Fruit fly (Drosophila melanogaster) whole organism, wandering third instar larva: ENCODE results near the gene CG2278.

Source experiments
- Abd-B ChIP-seq: fragments of >200 bp; optimal IDR thresholded peaks from 2 replicates; lab custom pipeline; 2017; ENCODE audit warnings: missing biosample characterization, missing genetic modification characterization
- CG32264 ChIP-seq: fragments of 200-800 bp; sonication (Bioruptor generic); optimal IDR thresholded peaks from 2 replicates; lab custom pipeline; 2016; ENCODE audit warnings: missing biosample characterization, missing genetic modification characterization
- CG9705 ChIP-seq: fragments of 200-800 bp; sonication (Bioruptor generic); optimal IDR thresholded peaks from 2 replicates; lab custom pipeline; 2018; ENCODE audit warnings: missing biosample characterization, mild to moderate bottlenecking, missing genetic modification characterization
- CrebA ChIP-seq: fragments of 200-800 bp; sonication (Bioruptor generic); optimal IDR thresholded peaks from 2 replicates; lab custom pipeline; 2016; ENCODE audit warnings: missing biosample characterization, mild to moderate bottlenecking, missing genetic modification characterization, borderline replicate concordance
- Dfd ChIP-seq: fragments of >200 bp; optimal IDR thresholded peaks from 2 replicates; lab custom pipeline; 2017; ENCODE audit warnings: missing biosample characterization, missing genetic modification characterization
- Dif ChIP-seq: fragments of 200-275, 200-300 bp; sonication (Bioruptor generic); optimal IDR thresholded peaks from 2 replicates; lab custom pipeline; 2018; ENCODE audit warnings: missing biosample characterization, missing genetic modification characterization; ENCODE audit not compliant: partially characterized antibody
- GATAd ChIP-seq: sonication (Bioruptor generic); optimal IDR thresholded peaks from 2 replicates; lab custom pipeline; 2016; ENCODE audit warnings: missing biosample characterization, missing genetic modification characterization
- HLH106 ChIP-seq: fragments of 200-800 bp; optimal IDR thresholded peaks from 3 replicates; lab custom pipeline; 2019; ENCODE audit warnings: missing biosample characterization, mild to moderate bottlenecking, missing genetic modification characterization, moderate library complexity
- Hnf4 ChIP-seq: fragments of 200-800 bp; sonication (Bioruptor generic); optimal IDR thresholded peaks from 2 replicates; lab custom pipeline; 2016; ENCODE audit warnings: missing biosample characterization, mild to moderate bottlenecking, missing genetic modification characterization
- Hr78 ChIP-seq: fragments of >200 bp; optimal IDR thresholded peaks from 2 replicates; lab custom pipeline; 2017; ENCODE audit warnings: missing biosample characterization, missing genetic modification characterization
- Hr83 ChIP-seq: fragments of 200-300 bp; sonication (Bioruptor generic); optimal IDR thresholded peaks from 2 replicates; lab custom pipeline; 2016; ENCODE audit warnings: missing biosample characterization, mild to moderate bottlenecking, missing genetic modification characterization, moderate library complexity; ENCODE audit not compliant: poor library complexity, severe bottlenecking
- Jra ChIP-seq: sonication (Bioruptor generic); optimal IDR thresholded peaks from 2 replicates; lab custom pipeline; 2016; ENCODE audit warnings: missing biosample characterization, missing genetic modification characterization
- Mio ChIP-seq: sonication (Bioruptor generic); optimal IDR thresholded peaks from 2 replicates; lab custom pipeline; 2016; ENCODE audit warnings: missing biosample characterization, missing genetic modification characterization
- Myc ChIP-seq: fragments of >200 bp; optimal IDR thresholded peaks from 2 replicates; lab custom pipeline; 2017
- N ChIP-seq: fragments of >200 bp; optimal IDR thresholded peaks from 2 replicates; lab custom pipeline; 2018; ENCODE audit warnings: missing biosample characterization, missing external identifiers, missing genetic modification characterization
- OdsH ChIP-seq: fragments of 200-800 bp; sonication (Bioruptor generic); optimal IDR thresholded peaks from 2 replicates; lab custom pipeline; 2016; ENCODE audit warnings: missing biosample characterization, mild to moderate bottlenecking, missing genetic modification characterization
- Rel ChIP-seq, 2 experiments: fragments of 200-800 bp; sonication (Bioruptor generic) in 1 of 2; optimal IDR thresholded peaks; 2 replicates in 1 of 2; 3 replicates in 1 of 2; lab custom pipeline; 2016 to 2019; ENCODE audit warnings: mild to moderate bottlenecking in 2 of 2, missing biosample characterization in 2 of 2, missing genetic modification characterization in 2 of 2, moderate library complexity in 1 of 2
- Sp1 ChIP-seq: fragments of 200-800 bp; sonication (Bioruptor generic); optimal IDR thresholded peaks from 3 replicates; lab custom pipeline; 2019; ENCODE audit warnings: missing biosample characterization, mild to moderate bottlenecking, missing genetic modification characterization, moderate library complexity
- Vsx2 ChIP-seq: fragments of 200-300, 225-300 bp; sonication (Bioruptor generic); optimal IDR thresholded peaks from 2 replicates; lab custom pipeline; 2018; ENCODE audit warnings: missing biosample characterization, missing genetic modification characterization; ENCODE audit not compliant: partially characterized antibody
- br ChIP-seq: fragments of 200-800 bp; sonication (Bioruptor generic); optimal IDR thresholded peaks from 2 replicates; lab custom pipeline; 2016; ENCODE audit warnings: missing biosample characterization, missing genetic modification characterization
- brk ChIP-seq: fragments of 200-800 bp; sonication (Bioruptor generic); optimal IDR thresholded peaks from 2 replicates; lab custom pipeline; 2016; ENCODE audit warnings: missing biosample characterization, mild to moderate bottlenecking, missing genetic modification characterization
- dl ChIP-seq, 2 experiments: fragments of 175-275, 200-275 bp in 1 of 2; fragments of 200-275 bp in 1 of 2; sonication (Bioruptor generic); optimal IDR thresholded peaks; lab custom pipeline; 2018; ENCODE audit warnings: mild to moderate bottlenecking in 2 of 2, missing biosample characterization in 2 of 2, missing genetic modification characterization in 2 of 2, moderate library complexity in 2 of 2; ENCODE audit not compliant: partially characterized antibody in 2 of 2, insufficient read depth in 1 of 2
- dmrt93B ChIP-seq: fragments of 200-800 bp; sonication (Bioruptor generic); optimal IDR thresholded peaks from 2 replicates; lab custom pipeline; 2018; ENCODE audit warnings: missing biosample characterization, mild to moderate bottlenecking, missing genetic modification characterization
- dsf ChIP-seq: sonication (Bioruptor generic); optimal IDR thresholded peaks from 2 replicates; lab custom pipeline; 2016; ENCODE audit warnings: missing biosample characterization, missing genetic modification characterization, borderline replicate concordance
- ey ChIP-seq: fragments of 200-800 bp; sonication (Bioruptor generic); optimal IDR thresholded peaks from 2 replicates; lab custom pipeline; 2016; ENCODE audit warnings: missing biosample characterization, missing genetic modification characterization
- foxo ChIP-seq, 2 experiments: fragments of 200-800 bp; sonication (Bioruptor generic); optimal IDR thresholded peaks; 2 replicates in 1 of 2; 3 replicates in 1 of 2; lab custom pipeline; 2016 to 2017; ENCODE audit warnings: missing biosample characterization in 2 of 2, missing genetic modification characterization in 2 of 2
- fru ChIP-seq: fragments of 200-800 bp; sonication (Bioruptor generic); optimal IDR thresholded peaks from 3 replicates; lab custom pipeline; 2016; ENCODE audit warnings: missing biosample characterization, mild to moderate bottlenecking, missing genetic modification characterization
- h ChIP-seq: fragments of 200-800 bp; sonication (Bioruptor generic); optimal IDR thresholded peaks from 3 replicates; lab custom pipeline; 2016; ENCODE audit warnings: missing biosample characterization, mild to moderate bottlenecking, missing genetic modification characterization
- jim ChIP-seq: fragments of 175-275, 200-325 bp; sonication (Bioruptor generic); optimal IDR thresholded peaks from 2 replicates; lab custom pipeline; 2016; ENCODE audit warnings: missing biosample characterization, mild to moderate bottlenecking, missing genetic modification characterization
- lola ChIP-seq: fragments of >200 bp; optimal IDR thresholded peaks from 2 replicates; lab custom pipeline; 2017; ENCODE audit warnings: missing biosample characterization, missing genetic modification characterization
- pan ChIP-seq: fragments of >200 bp; optimal IDR thresholded peaks from 2 replicates; lab custom pipeline; 2017
- psq ChIP-seq: fragments of 200-800 bp; sonication (Bioruptor generic); optimal IDR thresholded peaks from 3 replicates; lab custom pipeline; 2017; ENCODE audit warnings: missing biosample characterization, mild to moderate bottlenecking, missing genetic modification characterization, moderate library complexity
- rgr ChIP-seq: fragments of 200-800 bp; sonication (Bioruptor generic); optimal IDR thresholded peaks from 3 replicates; lab custom pipeline; 2016; ENCODE audit warnings: missing biosample characterization, mild to moderate bottlenecking, missing genetic modification characterization
- sage ChIP-seq: fragments of 200-800 bp; sonication (Bioruptor generic); optimal IDR thresholded peaks from 2 replicates; lab custom pipeline; 2016; ENCODE audit warnings: missing biosample characterization, mild to moderate bottlenecking, missing genetic modification characterization
- sv ChIP-seq: fragments of 200-800 bp; sonication (Bioruptor generic); optimal IDR thresholded peaks from 3 replicates; lab custom pipeline; 2016; ENCODE audit warnings: missing biosample characterization, missing genetic modification characterization
- tai ChIP-seq: sonication (Bioruptor generic); optimal IDR thresholded peaks from 2 replicates; lab custom pipeline; 2016; ENCODE audit warnings: missing biosample characterization, missing genetic modification characterization
- usp ChIP-seq: fragments of >200 bp; optimal IDR thresholded peaks from 2 replicates; lab custom pipeline; 2017; ENCODE audit warnings: missing biosample characterization, missing genetic modification characterization
- woc ChIP-seq: sonication (Bioruptor generic); optimal IDR thresholded peaks from 2 replicates; lab custom pipeline; 2016; ENCODE audit warnings: missing biosample characterization, mild to moderate bottlenecking, missing genetic modification characterization

The CG2278 gene

dm6 chrX:8140707-8141106 lies 29.4 kb downstream of the CG2278 start:
- TF ChIP-seq Myc, result no peak
- no peak for TF ChIP-seq fru
- TF ChIP-seq rgr (GFP tag; lab: Kevin White, UChicago), result no peak
- no peak for TF ChIP-seq CrebA (GFP tag; lab: Kevin White, UChicago)
- no peak for TF ChIP-seq Mio (GFP tag; lab: Kevin White, UChicago)
- TF ChIP-seq HLH106, result no peak

dm6 chrX:8137285-8137684 lies 32.8 kb downstream of the CG2278 start:
- no peak for TF ChIP-seq Sp1 (GFP tag; lab: Kevin White, UChicago)

dm6 chrX:8135420-8135874 lies 34.6 kb downstream of the CG2278 start, which contains the start of the genes cyr and CG2120:
cyr (minus strand) TSS chrX:8135713.
CG2120 (plus strand) TSS chrX:8135824.
- no peak for TF ChIP-seq Hr83 (GFP tag; lab: Kevin White, UChicago)
- TF ChIP-seq fru, result no peak
- TF ChIP-seq Abd-B (GFP tag; lab: Kevin White, UChicago), result no peak
- no peak for TF ChIP-seq lola
- TF ChIP-seq N (GFP tag; lab: Kevin White, UChicago), result no peak
- no peak for TF ChIP-seq Rel (GFP tag; optimal IDR thresholded peaks at IDR 0.05; lab: Kevin White, UChicago)
- no peak for TF ChIP-seq Rel (tag; optimal IDR thresholded peaks at IDR 0.05; lab: Kevin White, UChicago)
- no peak for TF ChIP-seq dsf (GFP tag; lab: Kevin White, UChicago)
- no peak for TF ChIP-seq br (GFP tag; lab: Kevin White, UChicago)
- TF ChIP-seq jim (GFP tag; lab: Kevin White, UChicago), result no peak
- TF ChIP-seq Myc, result no peak
- TF ChIP-seq dl (GFP tag; optimal IDR thresholded peaks at IDR 0.05; lab: Kevin White, UChicago; ENCODE audit: insufficient read depth in 1 of 2, partially characterized antibody in 2 of 2), result no peak
- no peak for TF ChIP-seq ey (GFP tag; lab: Kevin White, UChicago)
- no peak for TF ChIP-seq h (GFP tag; lab: Kevin White, UChicago)
- no peak for TF ChIP-seq Mio (GFP tag; lab: Kevin White, UChicago)
- TF ChIP-seq tai, result no peak
- TF ChIP-seq, all 38 proteins: peak for 0

- TF ChIP-seq tai (no peak), Dif (no peak), h (GFP tag; lab: Kevin White, UChicago) (peak; percentile 79), CrebA (GFP tag; lab: Kevin White, UChicago) (no peak), brk (no peak), HLH106 (peak; percentile 47), CG32264 (GFP tag; lab: Kevin White, UChicago) (no peak), GATAd (GFP tag; lab: Kevin White, UChicago) (peak; percentile 35), foxo (GFP tag; optimal IDR thresholded peaks at IDR 0.05; lab: Kevin White, UChicago) (peak in 1 of 2 experiments; percentile 81), psq (GFP tag; lab: Kevin White, UChicago) (peak; percentile 67), N (GFP tag; lab: Kevin White, UChicago) (no peak), pan (lab: Kevin White, UChicago) (no peak), dl (GFP tag; optimal IDR thresholded peaks at IDR 0.05; lab: Kevin White, UChicago; ENCODE audit: insufficient read depth in 1 of 2, partially characterized antibody in 2 of 2) (no peak), CG9705 (GFP tag; lab: Kevin White, UChicago) (no peak), Abd-B (GFP tag; lab: Kevin White, UChicago) (no peak), Vsx2 (GFP tag; lab: Kevin White, UChicago) (no peak), dmrt93B (GFP tag; lab: Kevin White, UChicago) (no peak), lola (no peak), woc (GFP tag; lab: Kevin White, UChicago) (no peak), Mio (GFP tag; lab: Kevin White, UChicago) (no peak), Rel (GFP tag; optimal IDR thresholded peaks at IDR 0.05; lab: Kevin White, UChicago) (no peak), Rel (tag; optimal IDR thresholded peaks at IDR 0.05; lab: Kevin White, UChicago) (no peak), usp (GFP tag; lab: Kevin White, UChicago) (no peak), sv (no peak), Hnf4 (GFP tag; lab: Kevin White, UChicago) (peak; percentile 76), fru (peak; percentile 65), rgr (GFP tag; lab: Kevin White, UChicago) (peak; percentile 77), br (GFP tag; lab: Kevin White, UChicago) (peak; percentile 60), Myc (peak; percentile 23), ey (GFP tag; lab: Kevin White, UChicago) (peak; percentile 46), Sp1 (GFP tag; lab: Kevin White, UChicago) (peak; percentile 54), Hr83 (GFP tag; lab: Kevin White, UChicago) (no peak), jim (GFP tag; lab: Kevin White, UChicago) (no peak), Dfd (GFP tag; lab: Kevin White, UChicago) (no peak), Hr78 (GFP tag; lab: Kevin White, UChicago) (no peak), dsf (GFP tag; lab: Kevin White, UChicago) (no peak), sage (GFP tag; lab: Kevin White, UChicago) (peak; percentile 32), Jra (peak; percentile 52), OdsH (GFP tag; lab: Kevin White, UChicago) (peak; percentile 75)
- TF ChIP-seq, all 38 proteins: peak for 15
Observed at dm6 chrX:8131693-8132313, 38.3 kb downstream of the CG2278 start, which contains the start of gene CG10958. CG10958 (plus strand) TSS chrX:8132285.
